Fruit fly (Drosophila melanogaster): Measurements from ENCODE around the gene pyd3.

- TF ChIP-seq Gug (GFP tag; IDR thresholded peaks at IDR 0.05) (no peak), fkh (GFP tag; optimal IDR thresholded peaks at IDR 0.05) (no peak)
These were observed 29.7 kb upstream of the pyd3 start for dm6 chr3R:7779620-7780019.
